Worm (Caenorhabditis elegans) whole organism, young adult: ENCODE measurements around the gene F46C5.2.

Experiments used
- B0019.2 ChIP-seq: fragments of 200-800 bp; sonication (Bioruptor generic); conservative IDR thresholded peaks from 2 replicates; pipeline ENCODE4 v1.3.6; 2022; ENCODE audit warnings: missing genetic modification reagents, missing genetic modification characterization, missing compliant biosample characterization
- C06A6.2 ChIP-seq: fragments of 200-800 bp; sonication (Bioruptor generic); conservative IDR thresholded peaks from 2 replicates; pipeline ENCODE4 v1.3.6; 2022; ENCODE audit warnings: missing genetic modification characterization, missing compliant biosample characterization
- C17E4.6 ChIP-seq: fragments of 200-800 bp; sonication (Bioruptor generic); IDR thresholded peaks from 2 replicates; pipeline ENCODE4 v1.3.6; 2022; ENCODE audit warnings: missing genetic modification reagents, missing genetic modification characterization, missing compliant biosample characterization
- D2030.7 ChIP-seq: fragments of 200-800 bp; sonication (Bioruptor generic); IDR thresholded peaks from 2 replicates; pipeline ENCODE4 v1.3.6; 2022; ENCODE audit warnings: missing genetic modification reagents, missing genetic modification characterization, missing compliant biosample characterization
- F22D6.2 ChIP-seq: sonication (generic microtip); optimal IDR thresholded peaks from 2 replicates; lab custom pipeline; 2016; ENCODE audit warnings: mild to moderate bottlenecking, missing genetic modification characterization, missing compliant biosample characterization
- F23B12.7 ChIP-seq: sonication (generic microtip); optimal IDR thresholded peaks from 2 replicates; lab custom pipeline; 2017; ENCODE audit warnings: missing genetic modification characterization, mild to moderate bottlenecking, missing compliant biosample characterization, antibody characterized with exemption, moderate library complexity; ENCODE audit not compliant: insufficient read depth
- F33H1.4 ChIP-seq: fragments of 200-800 bp; sonication (Bioruptor generic); IDR thresholded peaks from 2 replicates; pipeline ENCODE4 v1.3.6; 2022; ENCODE audit warnings: missing genetic modification reagents, missing genetic modification characterization, missing compliant biosample characterization
- F37B4.10 ChIP-seq: fragments of 200-800 bp; sonication (Bioruptor generic); IDR thresholded peaks from 2 replicates; pipeline ENCODE4 v1.3.6; 2022; ENCODE audit warnings: missing genetic modification characterization, missing compliant biosample characterization
- F52B5.7 ChIP-seq: sonication (generic microtip); optimal IDR thresholded peaks from 2 replicates; lab custom pipeline; 2016; ENCODE audit warnings: mild to moderate bottlenecking, missing genetic modification characterization, missing compliant biosample characterization
- F57A8.1 ChIP-seq: fragments of 200-800 bp; sonication (Bioruptor generic); optimal IDR thresholded peaks from 2 replicates; lab custom pipeline; 2018; ENCODE audit warnings: mild to moderate bottlenecking, missing genetic modification characterization, moderate library complexity, missing compliant biosample characterization
- K11D2.4 ChIP-seq: fragments of 200-800 bp; sonication (Bioruptor generic); IDR thresholded peaks from 2 replicates; pipeline ENCODE4 v1.3.6; 2022; ENCODE audit warnings: missing genetic modification reagents, missing genetic modification characterization, missing compliant biosample characterization
- T07F8.4 ChIP-seq: sonication (generic microtip); optimal IDR thresholded peaks from 2 replicates; lab custom pipeline; 2016; ENCODE audit warnings: mild to moderate bottlenecking, missing genetic modification characterization, moderate library complexity, missing compliant biosample characterization
- ZK185.1 ChIP-seq: sonication (generic microtip); optimal IDR thresholded peaks from 2 replicates; lab custom pipeline; 2016; ENCODE audit warnings: mild to moderate bottlenecking, missing genetic modification characterization, missing compliant biosample characterization; ENCODE audit not compliant: poor library complexity, severe bottlenecking
- ama-1 ChIP-seq, 3 experiments: fragments of 150-350 bp in 1 of 3; sonication (generic microtip) in 2 of 3; optimal IDR thresholded peaks; 2 replicates each; lab custom pipeline; 2014 to 2018; ENCODE audit warnings: missing biosample characterization in 2 of 3, missing genetic modification characterization in 2 of 3, missing genetic modification reagents in 2 of 3
- atf-7 ChIP-seq: sonication (generic microtip); optimal IDR thresholded peaks from 2 replicates; lab custom pipeline; 2017; ENCODE audit warnings: mild to moderate bottlenecking, missing genetic modification characterization, missing compliant biosample characterization
- attf-3 ChIP-seq: fragments of 200-800 bp; sonication (Bioruptor generic); conservative IDR thresholded peaks from 2 replicates; pipeline ENCODE4 v1.3.6; 2022; ENCODE audit warnings: missing genetic modification reagents, missing genetic modification characterization, missing compliant biosample characterization
- ceh-27 ChIP-seq: fragments of 200-800 bp; sonication (Bioruptor generic); optimal IDR thresholded peaks from 2 replicates; lab custom pipeline; 2018; ENCODE audit warnings: mild to moderate bottlenecking, missing genetic modification characterization, moderate library complexity, missing compliant biosample characterization
- ceh-79 ChIP-seq: sonication (generic microtip); optimal IDR thresholded peaks from 2 replicates; lab custom pipeline; 2017; ENCODE audit warnings: mild to moderate bottlenecking, missing genetic modification characterization, missing compliant biosample characterization
- dox-1 ChIP-seq: fragments of 200-800 bp; sonication (Bioruptor generic); IDR thresholded peaks from 2 replicates; pipeline ENCODE4 v1.3.6; 2022; ENCODE audit warnings: missing genetic modification reagents, missing genetic modification characterization, missing compliant biosample characterization
- efl-1 ChIP-seq: fragments of 150-350 bp; optimal IDR thresholded peaks from 2 replicates; lab custom pipeline; 2014; ENCODE audit warnings: missing biosample characterization, missing genetic modification reagents, missing genetic modification characterization
- egl-44 ChIP-seq: fragments of 200-800 bp; sonication (Bioruptor generic); IDR thresholded peaks from 2 replicates; pipeline ENCODE4 v1.3.6; 2022; ENCODE audit warnings: missing genetic modification reagents, missing genetic modification characterization, missing compliant biosample characterization
- egrh-3 ChIP-seq: fragments of 200-800 bp; sonication (Bioruptor generic); IDR thresholded peaks from 2 replicates; pipeline ENCODE4 v1.3.6; 2022; ENCODE audit warnings: missing genetic modification reagents, missing genetic modification characterization, missing compliant biosample characterization
- hlh-12 ChIP-seq: sonication (generic microtip); optimal IDR thresholded peaks from 2 replicates; lab custom pipeline; 2016; ENCODE audit warnings: missing genetic modification characterization, missing compliant biosample characterization
- hlh-26 ChIP-seq: fragments of 200-800 bp; sonication (Bioruptor generic); conservative IDR thresholded peaks from 2 replicates; pipeline ENCODE4 v1.3.6; 2022; ENCODE audit warnings: missing genetic modification reagents, missing genetic modification characterization, missing compliant biosample characterization
- hmg-1.2 ChIP-seq: fragments of 200-800 bp; sonication (Bioruptor generic); IDR thresholded peaks from 2 replicates; pipeline ENCODE4 v1.3.6; 2022; ENCODE audit warnings: missing genetic modification reagents, missing genetic modification characterization, missing compliant biosample characterization
- hsf-1 ChIP-seq: fragments of 200-800 bp; sonication (Bioruptor generic); IDR thresholded peaks from 2 replicates; pipeline ENCODE4 v1.3.6; 2022; ENCODE audit warnings: missing genetic modification reagents, missing genetic modification characterization, missing compliant biosample characterization
- lag-1 ChIP-seq: fragments of 200-800 bp; sonication (Bioruptor generic); IDR thresholded peaks from 2 replicates; pipeline ENCODE4 v1.3.6; 2022; ENCODE audit warnings: missing genetic modification reagents, missing genetic modification characterization, missing compliant biosample characterization
- let-607 ChIP-seq, 2 experiments: fragments of 200-800 bp in 1 of 2; sonication (Bioruptor generic) in 1 of 2; sonication (generic microtip) in 1 of 2; optimal IDR thresholded peaks; 2 replicates each; lab custom pipeline; 2016 to 2018; ENCODE audit warnings: mild to moderate bottlenecking in 2 of 2, missing compliant biosample characterization in 2 of 2, missing genetic modification characterization in 2 of 2, moderate library complexity in 2 of 2, missing genotype in 1 of 2
- lin-40 ChIP-seq: sonication (generic microtip); optimal IDR thresholded peaks from 2 replicates; lab custom pipeline; 2016; ENCODE audit warnings: missing genetic modification characterization, mild to moderate bottlenecking, missing compliant biosample characterization, missing genotype, missing genetic modification reagents
- lin-54 ChIP-seq: fragments of 200-800 bp; sonication (Bioruptor generic); optimal IDR thresholded peaks from 2 replicates; lab custom pipeline; 2018; ENCODE audit warnings: mild to moderate bottlenecking, missing genetic modification characterization, missing compliant biosample characterization
- lsl-1 ChIP-seq: fragments of 200-800 bp; sonication (Bioruptor generic); optimal IDR thresholded peaks from 2 replicates; lab custom pipeline; 2018; ENCODE audit warnings: mild to moderate bottlenecking, missing genetic modification characterization, moderate library complexity, missing compliant biosample characterization
- lsy-27 ChIP-seq: sonication (generic microtip); optimal IDR thresholded peaks from 2 replicates; lab custom pipeline; 2017; ENCODE audit warnings: missing genetic modification characterization, mild to moderate bottlenecking, missing compliant biosample characterization, antibody characterized with exemption, missing genotype, borderline replicate concordance; ENCODE audit not compliant: insufficient read depth
- nfya-2 ChIP-seq: fragments of 200-800 bp; sonication (Bioruptor generic); IDR thresholded peaks from 2 replicates; pipeline ENCODE4 v1.3.6; 2022; ENCODE audit warnings: missing genetic modification reagents, missing genetic modification characterization, missing compliant biosample characterization
- nhr-80 ChIP-seq: sonication (generic microtip); optimal IDR thresholded peaks from 2 replicates; lab custom pipeline; 2016; ENCODE audit warnings: missing genetic modification characterization, missing compliant biosample characterization
- pbrm-1 ChIP-seq: fragments of 200-800 bp; sonication (Bioruptor generic); IDR thresholded peaks from 2 replicates; pipeline ENCODE4 v1.3.6; 2022; ENCODE audit warnings: missing genetic modification reagents, missing genetic modification characterization, missing compliant biosample characterization
- rcor-1 ChIP-seq: fragments of 200-800 bp; sonication (Bioruptor generic); IDR thresholded peaks from 2 replicates; pipeline ENCODE4 v1.3.6; 2022; ENCODE audit warnings: missing genetic modification reagents, missing genetic modification characterization, missing compliant biosample characterization
- repo-1 ChIP-seq: sonication (generic microtip); optimal IDR thresholded peaks from 2 replicates; lab custom pipeline; 2017; ENCODE audit warnings: mild to moderate bottlenecking, missing genetic modification characterization, missing compliant biosample characterization
- snpc-1.1 ChIP-seq: sonication (generic microtip); optimal IDR thresholded peaks from 2 replicates; lab custom pipeline; 2017; ENCODE audit warnings: missing genetic modification characterization, mild to moderate bottlenecking, missing compliant biosample characterization, antibody characterized with exemption, moderate library complexity, missing genotype, missing genetic modification reagents; ENCODE audit not compliant: insufficient read depth
- snpc-4 ChIP-seq, 5 experiments: fragments of 150-350 bp in 1 of 5; sonication (generic microtip) in 4 of 5; optimal IDR thresholded peaks; 2 replicates each; lab custom pipeline; 2014 to 2018; ENCODE audit warnings: missing genetic modification characterization in 5 of 5, missing biosample characterization in 3 of 5, antibody characterized with exemption in 2 of 5, mild to moderate bottlenecking in 2 of 5, missing compliant biosample characterization in 2 of 5, missing genotype in 2 of 5, moderate library complexity in 2 of 5, missing genetic modification reagents in 1 of 5
- somi-1 ChIP-seq: fragments of 200-800 bp; sonication (Bioruptor generic); optimal IDR thresholded peaks from 2 replicates; lab custom pipeline; 2018; ENCODE audit warnings: mild to moderate bottlenecking, missing genetic modification characterization, missing compliant biosample characterization
- sptf-2 ChIP-seq: fragments of 200-800 bp; sonication (Bioruptor generic); optimal IDR thresholded peaks from 2 replicates; lab custom pipeline; 2018; ENCODE audit warnings: mild to moderate bottlenecking, missing genetic modification characterization, missing compliant biosample characterization
- tbp1 ChIP-seq: fragments of 200-800 bp; sonication (Bioruptor generic); optimal IDR thresholded peaks from 2 replicates; lab custom pipeline; 2018; ENCODE audit warnings: mild to moderate bottlenecking, missing genetic modification characterization, missing compliant biosample characterization
- tbx-9 ChIP-seq: sonication (generic microtip); optimal IDR thresholded peaks from 2 replicates; lab custom pipeline; 2016; ENCODE audit warnings: borderline replicate concordance, missing genetic modification characterization, inconsistent platforms, missing compliant biosample characterization
- zfh-2 ChIP-seq: fragments of 200-800 bp; sonication (Bioruptor generic); conservative IDR thresholded peaks from 2 replicates; pipeline ENCODE4 v1.3.6; 2022; ENCODE audit warnings: missing genetic modification reagents, missing genetic modification characterization, missing compliant biosample characterization
- zim-3 ChIP-seq: sonication (generic microtip); optimal IDR thresholded peaks from 2 replicates; lab custom pipeline; 2017; ENCODE audit warnings: mild to moderate bottlenecking, missing genetic modification characterization, moderate library complexity, missing compliant biosample characterization
- ztf-22 ChIP-seq: fragments of 200-800 bp; sonication (Bioruptor generic); optimal IDR thresholded peaks from 2 replicates; lab custom pipeline; 2018; ENCODE audit warnings: mild to moderate bottlenecking, missing genetic modification characterization, moderate library complexity, missing compliant biosample characterization

The F46C5.2 gene

DNA sequence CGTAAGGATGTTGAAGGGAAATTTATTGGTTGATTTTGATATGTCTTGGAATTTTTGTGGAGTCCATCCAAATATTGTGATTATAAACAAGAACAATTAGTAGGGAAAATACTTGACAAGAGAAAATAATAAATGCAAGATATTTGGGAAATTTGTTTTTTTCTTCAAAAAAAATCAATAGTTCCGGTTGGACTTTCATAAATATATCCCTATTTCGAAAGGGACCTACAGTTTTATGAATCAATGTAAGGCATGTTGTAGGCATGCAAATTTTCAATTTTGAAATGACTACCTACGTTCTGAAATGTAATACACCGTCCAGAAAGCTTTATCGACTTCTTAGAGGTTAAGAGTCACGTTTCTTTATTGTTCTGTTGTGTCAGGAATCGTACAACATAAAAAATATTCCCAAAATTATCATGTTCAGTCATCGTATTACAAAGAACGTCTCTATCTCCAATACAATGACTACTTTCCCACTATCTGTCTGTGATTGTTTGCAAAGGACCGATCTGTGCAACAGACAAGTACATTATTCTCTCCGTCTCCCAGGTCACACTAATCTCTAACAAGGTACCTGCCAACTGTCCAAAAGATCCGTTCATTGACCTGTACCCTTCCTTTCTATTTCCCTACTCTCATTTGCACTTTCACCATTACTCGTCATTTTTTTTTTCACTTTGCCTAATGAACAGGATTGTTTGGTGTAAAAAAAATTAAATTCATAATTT is 39.1 kb downstream of the F46C5.2 start, which contains the start of gene F07H5.13 (continued):
- peak; percentile 43; the same call in 1 of the 2 replicates for TF ChIP-seq pbrm-1 (GFP tag; lab: Robert Waterston, UW)
- peak; percentile 41 for TF ChIP-seq atf-7 (tag; lab: Kevin White, UChicago)
- no peak for TF ChIP-seq D2030.7 (GFP tag; lab: Robert Waterston, UW)
- peak; percentile 13 for TF ChIP-seq snpc-4 (GFP tag; optimal IDR thresholded peaks at IDR 0.05; lab: Kevin White, UChicago)
- TF ChIP-seq snpc-4 (tag; optimal IDR thresholded peaks at IDR 0.05; lab: Kevin White, UChicago), result peak in 1 of 4 experiments; percentile 21
- peak; percentile 43 for TF ChIP-seq somi-1 (GFP tag; lab: Kevin White, UChicago)
- TF ChIP-seq rcor-1 (GFP tag; lab: Robert Waterston, UW), result peak; percentile 21; the same call in 1 of the 2 replicates
- TF ChIP-seq K11D2.4 (GFP tag; lab: Robert Waterston, UW), result no peak
- TF ChIP-seq let-607 (tag; optimal IDR thresholded peaks at IDR 0.05; lab: Kevin White, UChicago), result no peak
- TF ChIP-seq hlh-26 (GFP tag; lab: Robert Waterston, UW), result no peak
- TF ChIP-seq F37B4.10 (GFP tag; lab: Robert Waterston, UW), result no peak
- TF ChIP-seq lin-40 (tag; lab: Kevin White, UChicago), result peak; percentile 57
- no peak for TF ChIP-seq lsl-1 (GFP tag; lab: Kevin White, UChicago)
- TF ChIP-seq lag-1 (GFP tag; lab: Robert Waterston, UW), result no peak
- TF ChIP-seq C17E4.6 (GFP tag; lab: Robert Waterston, UW), result no peak
- no peak for TF ChIP-seq attf-3 (GFP tag; lab: Robert Waterston, UW)
- no peak for TF ChIP-seq egl-44 (GFP tag; lab: Robert Waterston, UW)
- no peak for TF ChIP-seq ZK185.1 (tag; lab: Kevin White, UChicago)
- no peak for TF ChIP-seq ceh-79 (tag; lab: Kevin White, UChicago)
- TF ChIP-seq repo-1 (tag; lab: Kevin White, UChicago), result peak; percentile 88
- peak; percentile 20 for TF ChIP-seq ztf-22 (GFP tag; lab: Kevin White, UChicago)
- TF ChIP-seq hsf-1 (GFP tag; lab: Robert Waterston, UW), result no peak
- TF ChIP-seq lin-54 (GFP tag; lab: Kevin White, UChicago), result no peak
- no peak for TF ChIP-seq tbx-9 (tag; lab: Kevin White, UChicago)
- no peak for TF ChIP-seq efl-1 (GFP tag; lab: Kevin White, UChicago)
- peak; percentile 0 for TF ChIP-seq tbp1 (GFP tag; lab: Kevin White, UChicago)
- no peak for TF ChIP-seq F57A8.1 (GFP tag; lab: Kevin White, UChicago)
- no peak for TF ChIP-seq ceh-27 (GFP tag; lab: Kevin White, UChicago)
- no peak for TF ChIP-seq nhr-80 (tag; lab: Kevin White, UChicago)
- TF ChIP-seq hlh-12, result no peak
- TF ChIP-seq C06A6.2 (GFP tag; lab: Robert Waterston, UW), result no peak
- TF ChIP-seq F52B5.7 (tag; lab: Kevin White, UChicago), result peak; percentile 5
- no peak for TF ChIP-seq dox-1
- no peak for TF ChIP-seq zfh-2 (GFP tag; lab: Robert Waterston, UW)
- TF ChIP-seq lsy-27 (tag; lab: Kevin White, UChicago), result no peak
- TF ChIP-seq nfya-2 (GFP tag; lab: Robert Waterston, UW), result no peak
- no peak for TF ChIP-seq F23B12.7 (tag; lab: Kevin White, UChicago)
- TF ChIP-seq snpc-1.1 (tag; lab: Kevin White, UChicago), result no peak
- no peak for TF ChIP-seq egrh-3 (GFP tag; lab: Robert Waterston, UW)
- TF ChIP-seq F33H1.4 (GFP tag; lab: Robert Waterston, UW), result no peak
- no peak for TF ChIP-seq B0019.2 (GFP tag; lab: Robert Waterston, UW)
- no peak for TF ChIP-seq sptf-2 (GFP tag; lab: Kevin White, UChicago)
- TF ChIP-seq F22D6.2, result no peak
- no peak for TF ChIP-seq hmg-1.2 (GFP tag; lab: Robert Waterston, UW)
- no peak for TF ChIP-seq T07F8.4 (tag; lab: Kevin White, UChicago)
- TF ChIP-seq zim-3, result peak; percentile 15
- peak; percentile 74 for TF ChIP-seq ama-1 (optimal IDR thresholded peaks at IDR 0.05; lab: Kevin White, UChicago)
- no peak for TF ChIP-seq ama-1 (GFP tag; optimal IDR thresholded peaks at IDR 0.05; lab: Kevin White, UChicago)
